Fruit fly (Drosophila melanogaster) whole organism: ENCODE data around the gene CG12012.

ENCODE experiments used
- Dll ChIP-seq: fragments of >200 bp; optimal IDR thresholded peaks from 2 replicates; lab custom pipeline; 2017
- EcR ChIP-seq, 2 experiments: fragments of >200 bp; optimal IDR thresholded peaks; 2 replicates each; lab custom pipeline; 2017; ENCODE audit warnings: missing biosample characterization in 2 of 2, missing genetic modification characterization in 2 of 2, missing genetic modification reagents in 2 of 2

DNA sequence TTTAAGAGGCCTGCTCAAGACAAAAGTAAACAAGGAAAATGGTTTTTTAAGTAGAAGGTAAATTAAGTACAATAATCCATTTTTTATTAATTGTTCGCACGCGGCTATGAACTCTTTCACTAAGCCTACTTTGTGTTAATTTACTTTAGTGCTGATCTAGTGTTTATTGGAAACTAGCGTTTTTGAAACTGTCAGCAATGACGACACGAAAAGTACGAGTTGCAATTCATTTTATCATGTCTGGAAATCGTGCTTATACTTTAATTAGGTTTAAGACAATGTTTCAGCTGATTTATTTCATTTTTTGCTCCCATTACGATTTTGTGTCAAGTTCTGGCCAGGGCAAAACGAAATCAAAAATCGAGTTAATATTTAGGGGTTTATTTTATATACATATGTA lies 31.7 kb downstream of the CG12012 start:
- no peak for TF ChIP-seq Dll (lab: Kevin White, UChicago)
- TF ChIP-seq EcR (GFP tag; optimal IDR thresholded peaks at IDR 0.05; lab: Kevin White, UChicago) = no peak
